Worm (Caenorhabditis elegans) whole organism, young adult: ENCODE measurements around the gene Y51A2D.8.
A peak's percentile ranks its signal among the peaks of the same experiment; 100 is the strongest.

ENCODE experiments used
- B0261.1 ChIP-seq: sonication (generic microtip); optimal IDR thresholded peaks from 2 replicates; lab custom pipeline; 2016; ENCODE audit warnings: mild to moderate bottlenecking, missing genetic modification characterization, moderate library complexity, missing compliant biosample characterization
- C06A6.2 ChIP-seq: fragments of 200-800 bp; sonication (Bioruptor generic); conservative IDR thresholded peaks from 2 replicates; pipeline ENCODE4 v1.3.6; 2022; ENCODE audit warnings: missing genetic modification characterization, missing compliant biosample characterization
- D2030.7 ChIP-seq: fragments of 200-800 bp; sonication (Bioruptor generic); IDR thresholded peaks from 2 replicates; pipeline ENCODE4 v1.3.6; 2022; ENCODE audit warnings: missing genetic modification reagents, missing genetic modification characterization, missing compliant biosample characterization
- F33H1.4 ChIP-seq: fragments of 200-800 bp; sonication (Bioruptor generic); IDR thresholded peaks from 2 replicates; pipeline ENCODE4 v1.3.6; 2022; ENCODE audit warnings: missing genetic modification reagents, missing genetic modification characterization, missing compliant biosample characterization
- K12H6.12 ChIP-seq: fragments of 200-800 bp; sonication (Bioruptor generic); optimal IDR thresholded peaks from 2 replicates; lab custom pipeline; 2018; ENCODE audit warnings: mild to moderate bottlenecking, missing genetic modification characterization, missing compliant biosample characterization
- T07F8.4 ChIP-seq: sonication (generic microtip); optimal IDR thresholded peaks from 2 replicates; lab custom pipeline; 2016; ENCODE audit warnings: mild to moderate bottlenecking, missing genetic modification characterization, moderate library complexity, missing compliant biosample characterization
- atf-7 ChIP-seq: sonication (generic microtip); optimal IDR thresholded peaks from 2 replicates; lab custom pipeline; 2017; ENCODE audit warnings: mild to moderate bottlenecking, missing genetic modification characterization, missing compliant biosample characterization
- attf-5 ChIP-seq: fragments of 200-800 bp; sonication (Bioruptor generic); optimal IDR thresholded peaks from 2 replicates; lab custom pipeline; 2018; ENCODE audit warnings: mild to moderate bottlenecking, missing genetic modification characterization, missing compliant biosample characterization
- cebp-1 ChIP-seq, 2 experiments: fragments of 200-800 bp in 1 of 2; sonication (Bioruptor generic) in 1 of 2; sonication (generic microtip) in 1 of 2; IDR thresholded peaks in 1 of 2; optimal IDR thresholded peaks in 1 of 2; 2 replicates each; pipeline versions ENCODE4 v1.3.6 to Lab custom; 2017 to 2022; ENCODE audit warnings: missing compliant biosample characterization in 2 of 2, missing genetic modification characterization in 2 of 2, mild to moderate bottlenecking in 1 of 2, missing genetic modification reagents in 1 of 2, moderate library complexity in 1 of 2
- ceh-100 ChIP-seq: fragments of 200-800 bp; sonication (Bioruptor generic); IDR thresholded peaks from 2 replicates; pipeline ENCODE4 v1.3.6; 2022; ENCODE audit warnings: missing genetic modification reagents, missing genetic modification characterization, missing compliant biosample characterization
- ceh-40 ChIP-seq: fragments of 200-800 bp; sonication (Bioruptor generic); IDR thresholded peaks from 2 replicates; pipeline ENCODE4 v1.3.6; 2022; ENCODE audit warnings: missing genetic modification characterization, missing compliant biosample characterization
- ceh-58 ChIP-seq: fragments of 200-800 bp; sonication (Bioruptor generic); IDR thresholded peaks from 2 replicates; pipeline ENCODE4 v1.3.6; 2022; ENCODE audit warnings: missing genetic modification characterization, missing compliant biosample characterization
- chd-7 ChIP-seq: sonication (generic microtip); optimal IDR thresholded peaks from 2 replicates; lab custom pipeline; 2016; ENCODE audit warnings: mild to moderate bottlenecking, missing genetic modification characterization, moderate library complexity, missing compliant biosample characterization
- efl-1 ChIP-seq: fragments of 150-350 bp; optimal IDR thresholded peaks from 2 replicates; lab custom pipeline; 2014; ENCODE audit warnings: missing biosample characterization, missing genetic modification reagents, missing genetic modification characterization
- egrh-3 ChIP-seq: fragments of 200-800 bp; sonication (Bioruptor generic); IDR thresholded peaks from 2 replicates; pipeline ENCODE4 v1.3.6; 2022; ENCODE audit warnings: missing genetic modification reagents, missing genetic modification characterization, missing compliant biosample characterization
- him-1 ChIP-seq: sonication (generic microtip); optimal IDR thresholded peaks from 2 replicates; lab custom pipeline; 2016; ENCODE audit warnings: missing genotype, missing genetic modification reagents, missing genetic modification characterization, missing compliant biosample characterization
- hmg-1.2 ChIP-seq: fragments of 200-800 bp; sonication (Bioruptor generic); IDR thresholded peaks from 2 replicates; pipeline ENCODE4 v1.3.6; 2022; ENCODE audit warnings: missing genetic modification reagents, missing genetic modification characterization, missing compliant biosample characterization
- let-607 ChIP-seq, 2 experiments: fragments of 200-800 bp in 1 of 2; sonication (Bioruptor generic) in 1 of 2; sonication (generic microtip) in 1 of 2; optimal IDR thresholded peaks; 2 replicates each; lab custom pipeline; 2016 to 2018; ENCODE audit warnings: mild to moderate bottlenecking in 2 of 2, missing compliant biosample characterization in 2 of 2, missing genetic modification characterization in 2 of 2, moderate library complexity in 2 of 2, missing genotype in 1 of 2
- lin-54 ChIP-seq: fragments of 200-800 bp; sonication (Bioruptor generic); optimal IDR thresholded peaks from 2 replicates; lab custom pipeline; 2018; ENCODE audit warnings: mild to moderate bottlenecking, missing genetic modification characterization, missing compliant biosample characterization
- lsl-1 ChIP-seq: fragments of 200-800 bp; sonication (Bioruptor generic); optimal IDR thresholded peaks from 2 replicates; lab custom pipeline; 2018; ENCODE audit warnings: mild to moderate bottlenecking, missing genetic modification characterization, moderate library complexity, missing compliant biosample characterization
- madf-6 ChIP-seq: fragments of 200-800 bp; sonication (Bioruptor generic); IDR thresholded peaks from 2 replicates; pipeline ENCODE4 v1.3.6; 2022; ENCODE audit warnings: missing genetic modification reagents, missing genetic modification characterization, missing compliant biosample characterization
- madf-8 ChIP-seq: fragments of 200-800 bp; sonication (Bioruptor generic); conservative IDR thresholded peaks from 2 replicates; pipeline ENCODE4 v1.3.6; 2022; ENCODE audit warnings: missing genetic modification reagents, missing genetic modification characterization, missing compliant biosample characterization
- mcd-1 ChIP-seq: fragments of 200-800 bp; sonication (Bioruptor generic); IDR thresholded peaks from 2 replicates; pipeline ENCODE4 v1.3.6; 2022; ENCODE audit warnings: missing genetic modification reagents, missing genetic modification characterization, missing compliant biosample characterization
- mel-28 ChIP-seq: sonication (generic microtip); optimal IDR thresholded peaks from 2 replicates; lab custom pipeline; 2016; ENCODE audit warnings: borderline replicate concordance, mild to moderate bottlenecking, missing genetic modification characterization, missing compliant biosample characterization
- nfyb-1 ChIP-seq: fragments of 200-800 bp; sonication (Bioruptor generic); IDR thresholded peaks from 2 replicates; pipeline ENCODE4 v1.3.6; 2022; ENCODE audit warnings: missing genetic modification reagents, missing genetic modification characterization, missing compliant biosample characterization
- nhr-179 ChIP-seq: sonication (generic microtip); optimal IDR thresholded peaks from 2 replicates; lab custom pipeline; 2016; ENCODE audit warnings: mild to moderate bottlenecking, missing genetic modification characterization, missing compliant biosample characterization
- nhr-27 ChIP-seq: fragments of 200-800 bp; sonication (Bioruptor generic); optimal IDR thresholded peaks from 2 replicates; lab custom pipeline; 2018; ENCODE audit warnings: mild to moderate bottlenecking, missing genetic modification characterization, moderate library complexity, missing compliant biosample characterization
- nhr-90 ChIP-seq: sonication (generic microtip); optimal IDR thresholded peaks from 2 replicates; lab custom pipeline; 2016; ENCODE audit warnings: missing genotype, mild to moderate bottlenecking, missing genetic modification characterization, missing compliant biosample characterization
- rcor-1 ChIP-seq: fragments of 200-800 bp; sonication (Bioruptor generic); IDR thresholded peaks from 2 replicates; pipeline ENCODE4 v1.3.6; 2022; ENCODE audit warnings: missing genetic modification reagents, missing genetic modification characterization, missing compliant biosample characterization
- snpc-1.1 ChIP-seq: sonication (generic microtip); optimal IDR thresholded peaks from 2 replicates; lab custom pipeline; 2017; ENCODE audit warnings: missing genetic modification characterization, mild to moderate bottlenecking, missing compliant biosample characterization, antibody characterized with exemption, moderate library complexity, missing genotype, missing genetic modification reagents; ENCODE audit not compliant: insufficient read depth
- snpc-3.4 ChIP-seq: sonication (generic microtip); optimal IDR thresholded peaks from 2 replicates; lab custom pipeline; 2017; ENCODE audit warnings: missing genetic modification characterization, mild to moderate bottlenecking, missing compliant biosample characterization, antibody characterized with exemption, moderate library complexity, missing genotype, missing genetic modification reagents
- snpc-4 ChIP-seq, 5 experiments: fragments of 150-350 bp in 1 of 5; sonication (generic microtip) in 4 of 5; optimal IDR thresholded peaks; 2 replicates each; lab custom pipeline; 2014 to 2018; ENCODE audit warnings: missing genetic modification characterization in 5 of 5, missing biosample characterization in 3 of 5, antibody characterized with exemption in 2 of 5, mild to moderate bottlenecking in 2 of 5, missing compliant biosample characterization in 2 of 5, missing genotype in 2 of 5, moderate library complexity in 2 of 5, missing genetic modification reagents in 1 of 5
- tbp1 ChIP-seq: fragments of 200-800 bp; sonication (Bioruptor generic); optimal IDR thresholded peaks from 2 replicates; lab custom pipeline; 2018; ENCODE audit warnings: mild to moderate bottlenecking, missing genetic modification characterization, missing compliant biosample characterization
- unc-62 ChIP-seq: fragments of 150-350 bp; optimal IDR thresholded peaks from 2 replicates; lab custom pipeline; 2014; ENCODE audit warnings: missing biosample characterization, missing genetic modification reagents, missing genetic modification characterization
- xnd-1 ChIP-seq: sonication (generic microtip); optimal IDR thresholded peaks from 2 replicates; lab custom pipeline; 2016; ENCODE audit warnings: missing genotype, missing genetic modification reagents, missing genetic modification characterization, missing compliant biosample characterization
- ztf-18 ChIP-seq: sonication (generic microtip); optimal IDR thresholded peaks from 2 replicates; lab custom pipeline; 2016; ENCODE audit warnings: missing genotype, mild to moderate bottlenecking, missing genetic modification characterization, missing compliant biosample characterization

The Y51A2D.8 gene

ce11 chrV:18556488-18556887 is 2.8 kb upstream of the Y51A2D.8 start, which contains the start of the genes ttr-24 and ttr-25:
Gene ttr-24, minus strand, starts transcription at chrV:18556643.
Gene ttr-25, plus strand, starts transcription at chrV:18556714.
- TF ChIP-seq nhr-27 (tag; lab: Kevin White, UChicago) = no peak
- peak; percentile 8 for TF ChIP-seq K12H6.12 (tag; lab: Kevin White, UChicago)

DNA sequence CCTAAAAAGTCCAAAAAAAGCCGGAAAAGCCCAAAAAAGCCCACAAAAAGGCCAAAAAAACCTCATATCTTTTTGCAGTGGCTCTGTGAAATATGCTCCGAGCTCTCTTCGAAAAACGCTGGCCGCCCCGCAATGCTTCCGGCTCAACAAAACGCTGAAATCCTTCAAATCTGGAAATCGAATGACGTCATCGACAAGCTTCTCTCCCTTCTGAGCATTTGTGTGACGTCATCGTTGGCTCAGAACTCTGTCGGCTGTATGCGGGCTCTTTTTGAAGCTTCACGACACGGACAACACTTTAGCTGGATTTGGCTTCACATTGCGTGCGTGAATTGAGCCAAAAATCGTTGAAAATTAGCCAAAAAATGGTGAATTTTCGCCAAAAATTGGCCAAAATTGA is 17.6 kb downstream of the Y51A2D.8 start:
- TF ChIP-seq rcor-1 (GFP tag; lab: Robert Waterston, UW) = no peak

ce11 chrV:18533606-18534005 is 20.0 kb downstream of the Y51A2D.8 start, which contains the start of gene ints-5:
Gene ints-5, plus strand, starts transcription at chrV:18533953.
- TF ChIP-seq tbp1 (GFP tag; lab: Kevin White, UChicago) (peak; percentile 5), madf-8 (GFP tag; lab: Robert Waterston, UW) (peak; percentile 50), B0261.1 (no peak), attf-5 (GFP tag; lab: Kevin White, UChicago) (peak; percentile 59), snpc-3.4 (peak; percentile 36), lin-54 (GFP tag; lab: Kevin White, UChicago) (peak; percentile 24), ceh-40 (GFP tag; lab: Robert Waterston, UW) (no peak), nhr-90 (tag; lab: Kevin White, UChicago) (no peak), C06A6.2 (GFP tag; lab: Robert Waterston, UW) (no peak), xnd-1 (tag; lab: Kevin White, UChicago) (peak; percentile 46), let-607 (tag; optimal IDR thresholded peaks at IDR 0.05; lab: Kevin White, UChicago) (no peak), ceh-58 (no peak), madf-6 (peak; percentile 76), D2030.7 (GFP tag; lab: Robert Waterston, UW) (peak; percentile 66), K12H6.12 (tag; lab: Kevin White, UChicago) (peak; percentile 38), snpc-4 (GFP tag; optimal IDR thresholded peaks at IDR 0.05; lab: Kevin White, UChicago) (no peak), snpc-4 (tag; optimal IDR thresholded peaks at IDR 0.05; lab: Kevin White, UChicago) (peak in 1 of 4 experiments; percentile 55), efl-1 (GFP tag; lab: Kevin White, UChicago) (peak; percentile 49), hmg-1.2 (GFP tag; lab: Robert Waterston, UW) (peak; percentile 99), him-1 (peak; percentile 31), mcd-1 (GFP tag; lab: Robert Waterston, UW) (peak; percentile 94), rcor-1 (GFP tag; lab: Robert Waterston, UW) (peak; percentile 43; the same call in 1 of the 2 replicates), ztf-18 (tag; lab: Kevin White, UChicago) (peak; percentile 8), snpc-1.1 (tag; lab: Kevin White, UChicago) (peak; percentile 28), cebp-1 (GFP tag; IDR thresholded peaks at IDR 0.05; lab: Robert Waterston, UW) (no peak), cebp-1 (tag; optimal IDR thresholded peaks at IDR 0.05; lab: Kevin White, UChicago) (peak; percentile 73), lsl-1 (GFP tag; lab: Kevin White, UChicago) (peak; percentile 56), F33H1.4 (GFP tag; lab: Robert Waterston, UW) (0 out of 2 replicates have a peak, but pooled peaks have one; percentile 8)

DNA sequence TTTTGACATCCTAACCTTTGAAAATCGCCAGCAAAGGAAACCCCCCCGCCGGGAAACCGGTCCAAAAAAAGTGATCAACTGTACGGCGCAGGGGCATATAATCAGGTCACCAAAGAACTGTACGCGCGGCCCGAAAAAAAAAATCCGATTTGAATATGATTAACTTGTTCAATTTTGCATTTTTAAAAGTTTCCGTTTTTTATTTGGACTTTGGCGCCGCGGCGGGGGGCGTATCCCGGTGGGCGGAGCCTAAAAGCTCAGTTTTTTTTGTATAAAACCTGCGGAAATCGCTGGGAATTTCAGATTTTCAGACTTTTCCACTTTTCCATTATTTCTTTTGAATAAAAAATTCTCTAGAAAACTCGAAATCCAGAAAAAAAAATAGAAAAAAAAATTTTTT is 29.2 kb downstream of the Y51A2D.8 start, which contains the start of gene hmit-1.2:
Gene hmit-1.2, plus strand, starts transcription at position 301 of the 400 bp plus-strand sequence.
- TF ChIP-seq egrh-3 (GFP tag; lab: Robert Waterston, UW) (no peak), unc-62 (GFP tag; lab: Kevin White, UChicago) (no peak), madf-6 (no peak), nhr-179 (tag; lab: Kevin White, UChicago) (no peak), let-607 (tag; optimal IDR thresholded peaks at IDR 0.05; lab: Kevin White, UChicago) (no peak), atf-7 (no peak), mel-28 (tag; lab: Kevin White, UChicago) (no peak), ceh-100 (GFP tag; lab: Robert Waterston, UW) (no peak), snpc-3.4 (no peak), snpc-1.1 (tag; lab: Kevin White, UChicago) (no peak), T07F8.4 (no peak), chd-7 (tag; lab: Kevin White, UChicago) (no peak), nfyb-1 (GFP tag; lab: Robert Waterston, UW) (no peak), B0261.1 (no peak)
